Worm (Caenorhabditis elegans) whole organism, L4/young adult: Measurements from ENCODE around the gene lips-6.

ENCODE experiments used
- W03F9.2 ChIP-seq: fragments of 150-350 bp; optimal IDR thresholded peaks from 2 replicates; lab custom pipeline; 2014; ENCODE audit warnings: missing biosample characterization, missing genetic modification characterization
- dao-5 ChIP-seq: sonication (generic microtip); optimal IDR thresholded peaks from 2 replicates; lab custom pipeline; 2016; ENCODE audit warnings: missing genotype, missing genetic modification characterization, moderate library complexity, missing compliant biosample characterization
- him-1 ChIP-seq: sonication (generic microtip); optimal IDR thresholded peaks from 2 replicates; lab custom pipeline; 2016; ENCODE audit warnings: missing genotype, missing genetic modification reagents, missing genetic modification characterization, missing compliant biosample characterization

DNA sequence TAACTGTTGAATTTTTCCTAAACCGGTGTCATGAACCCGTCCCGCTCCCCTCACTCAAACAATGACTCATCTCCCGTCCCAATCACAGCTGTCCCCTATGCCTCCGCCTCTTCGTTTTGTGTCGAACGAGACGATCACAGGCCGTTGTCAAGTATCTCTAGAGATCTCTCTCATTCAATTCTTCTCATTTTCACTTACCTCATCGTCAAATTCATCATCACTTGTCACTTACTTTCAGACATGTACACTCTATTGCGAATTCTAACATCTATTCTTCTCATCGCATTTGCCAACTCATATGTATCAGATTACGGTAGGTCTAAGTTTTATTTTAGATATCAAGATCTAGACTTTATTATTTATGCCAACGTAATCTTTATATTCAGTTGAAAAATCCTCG lies 42.0 kb upstream of the lips-6 start, which contains the start of gene K08E4.3:
- TF ChIP-seq him-1 (tag; lab: Kevin White, UChicago) (no peak), W03F9.2 (tag; lab: Kevin White, UChicago) (no peak), dao-5 (no peak)
